Fruit fly (Drosophila melanogaster) S2 (cell line): ENCODE measurements around the gene CG32572.

Source experiments
- CG8478 ChIP-seq: fragments of >200 bp; optimal IDR thresholded peaks from 2 replicates; lab custom pipeline; 2018
- CTCF ChIP-seq, 2 experiments: fragments of >200 bp; optimal IDR thresholded peaks; 2 replicates each; lab custom pipeline; 2018

DNA sequence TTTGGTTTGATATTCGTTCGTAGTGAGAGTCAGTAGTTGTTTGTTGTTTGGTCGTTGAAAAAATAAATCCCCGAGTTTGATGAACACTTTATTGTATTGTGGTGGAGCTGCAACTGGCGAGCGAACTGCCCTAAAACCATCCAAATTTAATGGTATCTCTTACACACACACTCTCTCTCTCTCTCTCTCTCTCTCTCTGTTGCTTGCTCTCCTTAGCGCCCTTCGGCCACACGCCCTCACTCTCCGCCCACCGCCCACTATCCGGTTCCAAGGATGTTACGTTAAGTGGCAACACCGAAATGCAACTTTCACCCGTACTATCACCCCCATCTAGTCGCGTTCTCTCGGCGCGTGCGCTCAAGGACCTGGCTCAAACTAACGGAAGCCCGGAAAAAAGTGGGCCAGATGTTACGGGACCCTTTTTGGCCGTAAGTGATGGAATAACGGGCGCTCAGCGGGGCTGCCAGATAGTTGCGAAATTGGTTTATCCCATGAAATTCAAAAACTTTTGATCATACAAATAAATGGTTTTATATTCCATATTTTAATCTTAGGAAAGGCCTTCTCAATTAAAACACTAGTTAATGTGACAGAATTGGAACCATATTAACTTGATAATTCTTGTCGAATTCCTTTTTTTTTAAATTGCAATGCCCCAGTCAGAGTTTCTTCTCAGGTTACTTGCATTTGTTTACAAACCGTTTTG lies 33.4 kb upstream of the CG32572 start:
- TF ChIP-seq CTCF (optimal IDR thresholded peaks at IDR 0.05; lab: Kevin White, UChicago) (no peak), CG8478 (lab: Kevin White, UChicago) (no peak)
